Worm (Caenorhabditis elegans): ENCODE results near the gene grl-15.

DNA sequence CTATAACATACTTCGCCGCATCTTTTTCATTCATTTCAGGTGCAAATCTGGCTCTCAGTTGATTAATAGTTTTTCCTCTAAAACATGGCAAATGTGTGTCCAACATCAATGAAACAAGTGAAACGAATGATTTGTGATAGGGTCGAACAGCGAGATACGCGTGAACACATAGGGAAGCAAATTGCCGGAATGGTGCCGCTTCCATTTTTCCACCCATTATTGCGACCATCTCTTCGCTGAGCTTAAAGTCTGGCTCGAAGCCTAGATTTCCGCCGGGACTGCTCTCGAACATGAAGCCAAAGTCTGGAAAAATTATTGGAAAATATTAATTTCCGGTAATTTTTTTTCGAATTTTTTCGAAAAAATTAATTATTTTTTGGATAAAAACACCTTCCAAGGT, 17.5 kb upstream of the grl-15 start:
- TF ChIP-seq Y22D7AL.16 (tag; optimal IDR thresholded peaks at IDR 0.05) (no peak), ets-4 (tag; optimal IDR thresholded peaks at IDR 0.05) (no peak), pros-1 (tag; optimal IDR thresholded peaks at IDR 0.05) (no peak), ceh-48 (tag; optimal IDR thresholded peaks at IDR 0.05) (no peak), elt-2 (tag; optimal IDR thresholded peaks at IDR 0.05) (no peak), hlh-15 (tag; optimal IDR thresholded peaks at IDR 0.05) (no peak), unc-86 (tag; optimal IDR thresholded peaks at IDR 0.05) (no peak), mec-3 (tag; optimal IDR thresholded peaks at IDR 0.05; ENCODE audit: borderline replicate concordance) (no peak), fkh-10 (GFP tag; optimal IDR thresholded peaks at IDR 0.05) (no peak), ama-1 (optimal IDR thresholded peaks at IDR 0.05) (no peak), nfya-1 (tag; optimal IDR thresholded peaks at IDR 0.05) (no peak), ztf-16 (tag; optimal IDR thresholded peaks at IDR 0.05) (no peak), ceh-14 (tag; optimal IDR thresholded peaks at IDR 0.05) (no peak), pat-9 (tag; optimal IDR thresholded peaks at IDR 0.05) (no peak)

Measured in whole organism, late embryonic.